Fruit fly (Drosophila melanogaster) whole organism, embryonic: ENCODE measurements around the gene CG6766.

Experiments used
- ATbp ChIP-seq: fragments of 200-800 bp; sonication (Bioruptor generic); optimal IDR thresholded peaks from 2 replicates; lab custom pipeline; 2017; ENCODE audit warnings: missing biosample characterization, mild to moderate bottlenecking, missing genetic modification characterization, missing genetic modification reagents
- Antp ChIP-seq: fragments of 200-800 bp; sonication (Bioruptor generic); optimal IDR thresholded peaks from 3 replicates; lab custom pipeline; 2016; ENCODE audit warnings: missing biosample characterization, missing genetic modification characterization
- CG1024 ChIP-seq: fragments of 200-800 bp; sonication (Bioruptor generic); IDR thresholded peaks from 2 replicates; pipeline ENCODE4 v1.3.6; 2022; ENCODE audit warnings: missing biosample characterization, missing genetic modification characterization
- CG10321 ChIP-seq: fragments of 200-800 bp; sonication (Bioruptor generic); IDR thresholded peaks from 2 replicates; pipeline ENCODE4 v1.3.6; 2022; ENCODE audit warnings: missing biosample characterization, missing genetic modification characterization
- CG10654 ChIP-seq: fragments of 200-800 bp; sonication (Bioruptor generic); optimal IDR thresholded peaks from 2 replicates; lab custom pipeline; 2016; ENCODE audit warnings: missing biosample characterization, missing genetic modification characterization
- CG10959 ChIP-seq: fragments of 200-800 bp; sonication (Bioruptor generic); IDR thresholded peaks from 2 replicates; pipeline ENCODE4 v1.3.6; 2022; ENCODE audit warnings: missing biosample characterization, missing genetic modification characterization
- CG10979 ChIP-seq: fragments of 200-800 bp; sonication (Bioruptor generic); optimal IDR thresholded peaks from 2 replicates; lab custom pipeline; 2018; ENCODE audit warnings: missing biosample characterization, mild to moderate bottlenecking, missing genetic modification characterization, moderate library complexity
- CG11696 ChIP-seq: fragments of 200-800 bp; sonication (Bioruptor generic); IDR thresholded peaks from 2 replicates; pipeline ENCODE4 v1.3.6; 2022; ENCODE audit warnings: missing biosample characterization, missing genetic modification characterization
- CG12391 ChIP-seq: fragments of 200-800 bp; sonication (Bioruptor generic); optimal IDR thresholded peaks from 3 replicates; lab custom pipeline; 2018; ENCODE audit warnings: missing biosample characterization, mild to moderate bottlenecking, missing genetic modification characterization, moderate library complexity
- CG12769 ChIP-seq: fragments of 200-800 bp; sonication (Bioruptor generic); optimal IDR thresholded peaks from 2 replicates; lab custom pipeline; 2019; ENCODE audit warnings: missing biosample characterization, mild to moderate bottlenecking, missing genetic modification characterization, moderate library complexity
- CG13287 ChIP-seq: fragments of 200-800 bp; sonication (Bioruptor generic); IDR thresholded peaks from 2 replicates; pipeline ENCODE4 v1.3.6; 2022; ENCODE audit warnings: missing biosample characterization, missing genetic modification characterization; ENCODE audit not compliant: partially characterized antibody
- CG13624 ChIP-seq: fragments of 200-800 bp; sonication (Bioruptor generic); optimal IDR thresholded peaks from 2 replicates; lab custom pipeline; 2016; ENCODE audit warnings: missing biosample characterization, missing genetic modification characterization
- CG13775 ChIP-seq: fragments of 200-800 bp; sonication (Bioruptor generic); optimal IDR thresholded peaks from 3 replicates; lab custom pipeline; 2017; ENCODE audit warnings: missing biosample characterization, mild to moderate bottlenecking, missing genetic modification characterization
- CG1529 ChIP-seq: fragments of 200-800 bp; sonication (Bioruptor generic); optimal IDR thresholded peaks from 3 replicates; lab custom pipeline; 2018; ENCODE audit warnings: missing biosample characterization, missing genetic modification characterization
- CG1602 ChIP-seq: fragments of 200-800 bp; sonication (Bioruptor generic); optimal IDR thresholded peaks from 3 replicates; lab custom pipeline; 2016; ENCODE audit warnings: missing biosample characterization, missing genetic modification characterization
- CG17912 ChIP-seq: fragments of 200-800 bp; sonication (Bioruptor generic); optimal IDR thresholded peaks from 2 replicates; lab custom pipeline; 2018; ENCODE audit warnings: missing biosample characterization, mild to moderate bottlenecking, missing genetic modification characterization
- CG18011 ChIP-seq: fragments of 200-800 bp; sonication (Bioruptor generic); optimal IDR thresholded peaks from 2 replicates; lab custom pipeline; 2017; ENCODE audit warnings: missing biosample characterization, missing genetic modification characterization, mild to moderate bottlenecking, moderate library complexity, missing genotype
- CG1832 ChIP-seq: fragments of 200-800 bp; sonication (Bioruptor generic); optimal IDR thresholded peaks from 2 replicates; lab custom pipeline; 2017; ENCODE audit warnings: missing biosample characterization, mild to moderate bottlenecking, missing genetic modification characterization, inconsistent platforms
- CG2120 ChIP-seq: fragments of 200-800 bp; sonication (Bioruptor generic); optimal IDR thresholded peaks from 3 replicates; lab custom pipeline; 2016; ENCODE audit warnings: missing biosample characterization, missing genetic modification characterization
- CG2678 ChIP-seq: fragments of 200-800 bp; sonication (Bioruptor generic); optimal IDR thresholded peaks from 3 replicates; lab custom pipeline; 2019; ENCODE audit warnings: missing biosample characterization, mild to moderate bottlenecking, missing genetic modification characterization, moderate library complexity
- CG2712 ChIP-seq: fragments of 200-800 bp; optimal IDR thresholded peaks from 3 replicates; lab custom pipeline; 2019; ENCODE audit warnings: missing biosample characterization, mild to moderate bottlenecking, missing genetic modification characterization, moderate library complexity
- CG2875 ChIP-seq: fragments of 200-800 bp; sonication (Bioruptor generic); optimal IDR thresholded peaks from 2 replicates; lab custom pipeline; 2017; ENCODE audit warnings: missing biosample characterization, mild to moderate bottlenecking, missing genetic modification characterization, missing genetic modification reagents
- CG31365 ChIP-seq: fragments of 200-800 bp; sonication (Bioruptor generic); optimal IDR thresholded peaks from 2 replicates; lab custom pipeline; 2018; ENCODE audit warnings: missing biosample characterization, mild to moderate bottlenecking, missing genetic modification characterization
- CG31441 ChIP-seq: fragments of 200-800 bp; sonication (Bioruptor generic); IDR thresholded peaks from 2 replicates; pipeline ENCODE4 v1.3.6; 2022; ENCODE audit warnings: missing biosample characterization, missing genetic modification characterization
- CG6854 ChIP-seq: fragments of 200-800 bp; sonication (Bioruptor generic); optimal IDR thresholded peaks from 3 replicates; lab custom pipeline; 2017; ENCODE audit warnings: missing biosample characterization, mild to moderate bottlenecking, missing genetic modification characterization
- CG8944 ChIP-seq: fragments of 200-800 bp; sonication (Bioruptor generic); optimal IDR thresholded peaks from 3 replicates; lab custom pipeline; 2016; ENCODE audit warnings: missing biosample characterization, missing genetic modification characterization
- Camta ChIP-seq: fragments of 200-800 bp; sonication (Bioruptor generic); optimal IDR thresholded peaks from 2 replicates; lab custom pipeline; 2016; ENCODE audit warnings: missing biosample characterization, missing genetic modification characterization
- Drgx ChIP-seq: fragments of 200-800 bp; sonication (Bioruptor generic); IDR thresholded peaks from 2 replicates; pipeline ENCODE4 v1.3.6; 2022; ENCODE audit warnings: missing biosample characterization, missing genetic modification characterization
- Hr3 ChIP-seq: fragments of 200-800 bp; sonication (Bioruptor generic); optimal IDR thresholded peaks from 3 replicates; lab custom pipeline; 2016; ENCODE audit warnings: missing biosample characterization, missing genetic modification characterization
- Opbp ChIP-seq: fragments of 200-800 bp; sonication (Bioruptor generic); IDR thresholded peaks from 3 replicates; pipeline ENCODE4 v1.3.6; 2022; ENCODE audit warnings: missing biosample characterization, missing genetic modification characterization; ENCODE audit not compliant: partially characterized antibody
- Sin3A ChIP-seq: fragments of >200 bp; optimal IDR thresholded peaks from 2 replicates; lab custom pipeline; 2018
- Taf1 ChIP-seq: fragments of 200-800 bp; sonication (Bioruptor generic); IDR thresholded peaks from 2 replicates; pipeline ENCODE4 v1.3.6; 2022; ENCODE audit warnings: missing biosample characterization, missing genetic modification characterization
- Xrp1 ChIP-seq: fragments of 200-800 bp; sonication (Bioruptor generic); IDR thresholded peaks from 2 replicates; pipeline ENCODE4 v1.3.6; 2022; ENCODE audit warnings: missing biosample characterization, missing genetic modification characterization
- YL-1 ChIP-seq: fragments of 200-800 bp; sonication (Bioruptor generic); optimal IDR thresholded peaks from 3 replicates; lab custom pipeline; 2017; ENCODE audit warnings: missing biosample characterization, mild to moderate bottlenecking, missing genetic modification characterization
- ab ChIP-seq: fragments of 200-800 bp; sonication (Bioruptor generic); optimal IDR thresholded peaks from 2 replicates; lab custom pipeline; 2016; ENCODE audit warnings: missing biosample characterization, missing genetic modification characterization
- br ChIP-seq: fragments of >200 bp; optimal IDR thresholded peaks from 2 replicates; lab custom pipeline; 2017
- disco-r ChIP-seq: fragments of 200-800 bp; sonication (Bioruptor generic); optimal IDR thresholded peaks from 2 replicates; lab custom pipeline; 2016; ENCODE audit warnings: missing biosample characterization, missing genetic modification characterization
- dysf ChIP-seq: fragments of 200-800 bp; sonication (Bioruptor generic); IDR thresholded peaks from 3 replicates; pipeline ENCODE4 v1.3.6; 2022; ENCODE audit warnings: missing biosample characterization, missing genetic modification characterization
- eve ChIP-seq, 2 experiments: fragments of >200 bp; optimal IDR thresholded peaks; 2 replicates each; lab custom pipeline; 2017; ENCODE audit warnings: missing biosample characterization in 2 of 2, missing genetic modification characterization in 2 of 2
- ham ChIP-seq: fragments of 200-800 bp; sonication (Bioruptor generic); IDR thresholded peaks from 2 replicates; pipeline ENCODE4 v1.3.6; 2022; ENCODE audit warnings: missing biosample characterization, missing genetic modification characterization
- hb ChIP-seq: fragments of 200-800 bp; sonication (Bioruptor generic); IDR thresholded peaks from 3 replicates; pipeline ENCODE4 v1.3.6; 2022; ENCODE audit warnings: missing biosample characterization, missing genetic modification characterization; ENCODE audit not compliant: partially characterized antibody
- hbn ChIP-seq: fragments of 200-800 bp; sonication (Bioruptor generic); IDR thresholded peaks from 2 replicates; pipeline ENCODE4 v1.3.6; 2022; ENCODE audit warnings: missing biosample characterization, missing genetic modification characterization; ENCODE audit not compliant: partially characterized antibody
- hkb ChIP-seq, 2 experiments: fragments of 200-800 bp in 1 of 2; fragments of >200 bp in 1 of 2; sonication (Bioruptor generic) in 1 of 2; IDR thresholded peaks in 1 of 2; optimal IDR thresholded peaks in 1 of 2; 2 replicates each; pipeline versions ENCODE4 v1.3.6 to Lab custom; 2017 to 2022; ENCODE audit warnings: missing biosample characterization in 1 of 2, missing genetic modification characterization in 1 of 2
- lbe ChIP-seq: fragments of 200-800 bp; sonication (Bioruptor generic); optimal IDR thresholded peaks from 2 replicates; lab custom pipeline; 2016; ENCODE audit warnings: missing biosample characterization, mild to moderate bottlenecking, missing genetic modification characterization
- luna ChIP-seq: fragments of 200-800 bp; sonication (Bioruptor generic); optimal IDR thresholded peaks from 2 replicates; lab custom pipeline; 2016; ENCODE audit warnings: missing biosample characterization, missing genetic modification characterization
- pan ChIP-seq, 4 experiments: fragments of >200 bp in 3 of 4; fragments of 200-800 bp in 1 of 4; sonication (Bioruptor generic) in 1 of 4; optimal IDR thresholded peaks in 3 of 4; IDR thresholded peaks in 1 of 4; 2 replicates each; pipeline versions ENCODE4 v1.3.6 to Lab custom; 2017 to 2022; ENCODE audit warnings: missing biosample characterization in 2 of 4, missing genetic modification characterization in 2 of 4, mixed read lengths in 1 of 4
- peb ChIP-seq: fragments of 200-800 bp; sonication (Bioruptor generic); IDR thresholded peaks from 2 replicates; pipeline ENCODE4 v1.3.6; 2022; ENCODE audit warnings: missing biosample characterization, missing genetic modification characterization
- schlank ChIP-seq: fragments of 200-800 bp; sonication (Bioruptor generic); optimal IDR thresholded peaks from 2 replicates; lab custom pipeline; 2018; ENCODE audit warnings: missing biosample characterization, mild to moderate bottlenecking, missing genetic modification characterization
- yki ChIP-seq: fragments of >200 bp; optimal IDR thresholded peaks from 3 replicates; lab custom pipeline; 2018

The CG6766 gene

dm6 chr2L:12011682-12012655, 28.5 kb downstream of the CG6766 start (continued):
- TF ChIP-seq ab (GFP tag; lab: Kevin White, UChicago) (peak; percentile 34), CG31441 (GFP tag; lab: Robert Waterston, UW) (no peak), Hr3 (GFP tag; lab: Kevin White, UChicago) (peak; percentile 36), CG2712 (tag; lab: Kevin White, UChicago) (peak; percentile 80), dysf (no peak), Xrp1 (GFP tag; lab: Robert Waterston, UW) (no peak), hkb (optimal IDR thresholded peaks at IDR 0.05; lab: Kevin White, UChicago) (peak; percentile 58), hkb (GFP tag; IDR thresholded peaks at IDR 0.05; lab: Robert Waterston, UW) (no peak), CG10959 (no peak), CG10654 (GFP tag; lab: Kevin White, UChicago) (peak; percentile 60), Opbp (no peak), hbn (no peak), CG17912 (GFP tag; lab: Kevin White, UChicago) (peak; percentile 6), CG2120 (GFP tag; lab: Kevin White, UChicago) (peak; percentile 88), Camta (peak; percentile 25), Taf1 (no peak), Antp (GFP tag; lab: Kevin White, UChicago) (peak; percentile 85), eve (GFP tag; optimal IDR thresholded peaks at IDR 0.05; lab: Kevin White, UChicago) (no peak), lbe (GFP tag; lab: Kevin White, UChicago) (peak; percentile 54), CG11696 (GFP tag; lab: Robert Waterston, UW) (no peak), peb (GFP tag; lab: Robert Waterston, UW) (no peak), yki (lab: Kevin White, UChicago) (no peak), CG2678 (tag; lab: Kevin White, UChicago) (peak; percentile 71), CG1832 (GFP tag; lab: Kevin White, UChicago) (peak; percentile 44), CG13775 (peak; percentile 30), ham (no peak), CG1529 (GFP tag; lab: Kevin White, UChicago) (peak; percentile 42), Drgx (GFP tag; lab: Robert Waterston, UW) (no peak), hb (no peak), CG2875 (GFP tag; lab: Kevin White, UChicago) (peak; percentile 28), CG18011 (GFP tag; lab: Kevin White, UChicago) (peak; percentile 36), CG10979 (tag; lab: Kevin White, UChicago) (peak; percentile 65), br (lab: Kevin White, UChicago) (no peak), CG10321 (no peak), ATbp (GFP tag; lab: Kevin White, UChicago) (peak; percentile 66), CG8944 (GFP tag; lab: Kevin White, UChicago) (peak; percentile 57), YL-1 (peak; percentile 44), pan (optimal IDR thresholded peaks at IDR 0.05; lab: Kevin White, UChicago) (no peak), pan (GFP tag; optimal IDR thresholded peaks at IDR 0.05 in 1 of 2, IDR thresholded peaks at IDR 0.05 in 1 of 2) (no peak), CG1602 (GFP tag; lab: Kevin White, UChicago) (no peak), luna (GFP tag; lab: Kevin White, UChicago) (no peak), CG13287 (GFP tag; lab: Robert Waterston, UW) (no peak), disco-r (GFP tag; lab: Kevin White, UChicago) (no peak), schlank (tag; lab: Kevin White, UChicago) (peak; percentile 54), CG12769 (tag; lab: Kevin White, UChicago) (peak; percentile 98), CG1024 (GFP tag; lab: Robert Waterston, UW) (no peak), Sin3A (lab: Kevin White, UChicago) (peak; percentile 1), CG31365 (peak; percentile 49), CG13624 (GFP tag; lab: Kevin White, UChicago) (peak; percentile 88), CG6854 (GFP tag; lab: Kevin White, UChicago) (peak; percentile 39), CG12391 (tag; lab: Kevin White, UChicago) (peak; percentile 67)
